Worm (Caenorhabditis elegans) whole organism, midembryonic: ENCODE data around the gene T17A3.12.

ENCODE experiments used
- T22C8.4 ChIP-seq: fragments of 200-800 bp; sonication (Bioruptor generic); IDR thresholded peaks from 2 replicates; pipeline ENCODE4 v1.3.6; 2022; ENCODE audit warnings: missing genetic modification characterization, missing compliant biosample characterization
- klf-2 ChIP-seq: fragments of 200-800 bp; sonication (Bioruptor generic); conservative IDR thresholded peaks from 2 replicates; pipeline ENCODE4 v1.3.6; 2022; ENCODE audit warnings: missing genetic modification reagents, missing genetic modification characterization, missing compliant biosample characterization
- ztf-23 ChIP-seq: fragments of 200-800 bp; sonication (Bioruptor generic); IDR thresholded peaks from 2 replicates; pipeline ENCODE4 v1.3.6; 2022; ENCODE audit warnings: missing genetic modification reagents, missing genetic modification characterization, missing compliant biosample characterization

DNA sequence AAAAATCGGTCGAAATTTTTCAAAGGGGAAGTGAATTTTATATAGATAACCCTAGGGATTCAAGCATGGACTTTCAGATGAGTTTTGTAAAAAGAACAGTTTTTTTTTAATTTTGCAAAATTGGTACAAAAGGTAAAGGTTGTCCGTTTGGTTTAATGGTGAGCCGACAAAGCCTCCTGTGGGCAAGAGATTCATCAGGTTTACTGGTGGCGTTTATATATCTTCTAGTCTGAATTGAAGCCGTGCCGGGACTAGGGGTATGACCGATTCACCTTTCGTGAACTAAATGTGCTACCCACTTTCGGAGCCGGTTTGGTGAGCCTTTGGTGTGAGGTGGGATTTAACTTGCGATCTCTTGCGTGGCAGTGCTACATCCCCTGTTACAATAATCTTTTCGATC, 33.1 kb upstream of the T17A3.12 start:
- TF ChIP-seq T22C8.4 (GFP tag; lab: Robert Waterston, UW) (no peak), klf-2 (GFP tag; lab: Robert Waterston, UW) (no peak), ztf-23 (GFP tag; lab: Robert Waterston, UW) (no peak)
